Fruit fly (Drosophila melanogaster) ovary, adult (tissue): ENCODE measurements around the gene CG14655.

ENCODE experiments used
- CG17801 ChIP-seq: fragments of 200-800 bp; optimal IDR thresholded peaks from 2 replicates; lab custom pipeline; 2019; ENCODE audit warnings: missing biosample characterization, mild to moderate bottlenecking, missing genetic modification characterization, moderate library complexity; ENCODE audit not compliant: partially characterized antibody

CG14655 gene

dm6 chr3R:4740592-4741500 lies 39.3 kb downstream of the CG14655 start:
- TF ChIP-seq CG17801: peak; percentile 68

dm6 chr3R:4739492-4740431 lies 40.3 kb downstream of the CG14655 start:
- TF ChIP-seq CG17801: peak; percentile 34

dm6 chr3R:4739192-4739491 lies 41.0 kb downstream of the CG14655 start:
- no peak for TF ChIP-seq CG17801

- no peak for TF ChIP-seq CG17801
These were observed 41.5 kb downstream of the CG14655 start for dm6 chr3R:4738494-4739191.

dm6 chr3R:4731828-4732657 lies 48.1 kb downstream of the CG14655 start, which contains the start of gene Nep2:
Gene Nep2, minus strand, starts transcription at chr3R:4731878.
- no peak for TF ChIP-seq CG17801

- no peak for TF ChIP-seq CG17801
These were observed 49.1 kb downstream of the CG14655 start for dm6 chr3R:4731006-4731405.

dm6 chr3R:4728448-4728847 lies 51.7 kb downstream of the CG14655 start:
- no peak for TF ChIP-seq CG17801
